Worm (Caenorhabditis elegans) whole organism, young adult: Measurements from ENCODE around the gene H12D21.9.

ENCODE experiments used
- F33H1.4 ChIP-seq: fragments of 200-800 bp; sonication (Bioruptor generic); IDR thresholded peaks from 2 replicates; pipeline ENCODE4 v1.3.6; 2022; ENCODE audit warnings: missing genetic modification reagents, missing genetic modification characterization, missing compliant biosample characterization
- F52B5.7 ChIP-seq: sonication (generic microtip); optimal IDR thresholded peaks from 2 replicates; lab custom pipeline; 2016; ENCODE audit warnings: mild to moderate bottlenecking, missing genetic modification characterization, missing compliant biosample characterization
- athp-1 ChIP-seq: sonication (generic microtip); optimal IDR thresholded peaks from 2 replicates; lab custom pipeline; 2017; ENCODE audit warnings: mild to moderate bottlenecking, missing genetic modification characterization, missing compliant biosample characterization
- lsl-1 ChIP-seq: fragments of 200-800 bp; sonication (Bioruptor generic); optimal IDR thresholded peaks from 2 replicates; lab custom pipeline; 2018; ENCODE audit warnings: mild to moderate bottlenecking, missing genetic modification characterization, moderate library complexity, missing compliant biosample characterization
- snpc-4 ChIP-seq, 5 experiments: fragments of 150-350 bp in 1 of 5; sonication (generic microtip) in 4 of 5; optimal IDR thresholded peaks; 2 replicates each; lab custom pipeline; 2014 to 2018; ENCODE audit warnings: missing genetic modification characterization in 5 of 5, missing biosample characterization in 3 of 5, antibody characterized with exemption in 2 of 5, mild to moderate bottlenecking in 2 of 5, missing compliant biosample characterization in 2 of 5, missing genotype in 2 of 5, moderate library complexity in 2 of 5, missing genetic modification reagents in 1 of 5

- no peak for TF ChIP-seq F33H1.4
- no peak for TF ChIP-seq snpc-4 (GFP tag; optimal IDR thresholded peaks at IDR 0.05; lab: Kevin White, UChicago)
- no peak for TF ChIP-seq snpc-4 (tag; optimal IDR thresholded peaks at IDR 0.05; lab: Kevin White, UChicago)
- no peak for TF ChIP-seq athp-1 (tag; lab: Kevin White, UChicago)
- no peak for TF ChIP-seq lsl-1 (GFP tag; lab: Kevin White, UChicago)
- TF ChIP-seq F52B5.7, result no peak
Observed at ce11 chrV:14945124-14945523, 35.8 kb upstream of the H12D21.9 start.
